Fruit fly (Drosophila melanogaster): ENCODE results near the gene Coq6.
A peak's percentile ranks its signal among the peaks of the same experiment; 100 is the strongest.

Coq6 gene

DNA sequence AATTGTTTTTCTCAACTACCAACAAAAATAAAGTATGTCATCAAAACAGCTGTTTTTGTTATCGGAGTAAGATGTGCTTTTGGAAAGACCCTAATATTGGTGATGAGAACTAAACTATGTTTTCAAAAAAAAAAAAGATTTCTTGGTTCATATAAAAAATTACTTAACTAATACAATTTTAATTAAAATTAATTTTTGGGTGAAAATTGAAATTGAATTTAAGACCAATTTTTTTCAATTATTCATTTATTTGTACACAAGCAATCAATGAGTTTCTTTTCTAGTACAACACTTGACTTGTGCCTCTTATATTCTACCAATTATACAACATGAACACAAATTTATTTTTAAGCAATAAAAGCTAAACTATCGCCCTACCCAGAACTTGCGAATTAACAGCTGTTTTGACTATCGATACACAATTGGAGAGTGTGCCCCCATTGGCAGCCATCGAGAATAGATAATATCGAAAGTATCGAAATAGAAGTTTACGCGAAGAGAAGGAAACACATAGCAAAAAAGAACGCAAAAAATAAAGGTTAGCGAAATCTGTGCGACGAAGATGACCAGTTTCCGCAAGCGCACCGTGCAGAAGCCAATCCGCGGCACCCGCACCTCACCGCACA lies 8.1 kb downstream of the Coq6 start, which contains the start of the genes Vps52 and Elp4 (continued):
- TF ChIP-seq CG6791 (GFP tag; IDR thresholded peaks at IDR 0.05; ENCODE audit: partially characterized antibody), result peak; percentile 80
- peak; percentile 65 for TF ChIP-seq CG9437 (GFP tag; optimal IDR thresholded peaks at IDR 0.05)
- peak; percentile 24 for TF ChIP-seq CG4617 (GFP tag; optimal IDR thresholded peaks at IDR 0.05; ENCODE audit: borderline replicate concordance)
- peak; percentile 67 for TF ChIP-seq CG33557 (GFP tag; optimal IDR thresholded peaks at IDR 0.05)
- TF ChIP-seq Dad (GFP tag; optimal IDR thresholded peaks at IDR 0.05), result peak; percentile 10
- TF ChIP-seq fd3F (GFP tag; optimal IDR thresholded peaks at IDR 0.05), result peak; percentile 78
- peak; percentile 56 for TF ChIP-seq gro (GFP tag; optimal IDR thresholded peaks at IDR 0.05)
- TF ChIP-seq nerfin-1 (tag; optimal IDR thresholded peaks at IDR 0.05), result peak; percentile 68
- peak; percentile 37 for TF ChIP-seq vfl (GFP tag; optimal IDR thresholded peaks at IDR 0.05)
- TF ChIP-seq CG17361 (GFP tag; IDR thresholded peaks at IDR 0.05), result peak; percentile 93
- TF ChIP-seq CG32767 (GFP tag; IDR thresholded peaks at IDR 0.05), result peak; percentile 65; the same call in 1 of the 2 replicates
- TF ChIP-seq Hr51 (GFP tag; optimal IDR thresholded peaks at IDR 0.05), result peak in 1 of 2 experiments; percentile 41
- TF ChIP-seq Chrac-16 (GFP tag; optimal IDR thresholded peaks at IDR 0.05), result peak; percentile 70
- peak in 1 of 2 experiments; percentile 20 for TF ChIP-seq Hr78 (GFP tag; optimal IDR thresholded peaks at IDR 0.05)
- TF ChIP-seq Sry-β (GFP tag; optimal IDR thresholded peaks at IDR 0.05), result peak; percentile 79
- TF ChIP-seq CG7987 (GFP tag; optimal IDR thresholded peaks at IDR 0.05), result peak; percentile 33
- TF ChIP-seq HmgD (GFP tag; optimal IDR thresholded peaks at IDR 0.05), result no peak
- peak; percentile 59; the same call in 1 of the 3 replicates for TF ChIP-seq H15 (GFP tag; IDR thresholded peaks at IDR 0.05)
- peak; percentile 19 for TF ChIP-seq CG3995 (GFP tag; optimal IDR thresholded peaks at IDR 0.05)
- TF ChIP-seq org-1 (GFP tag; optimal IDR thresholded peaks at IDR 0.05), result no peak
- no peak for TF ChIP-seq disco-r (GFP tag; optimal IDR thresholded peaks at IDR 0.05)
- peak; percentile 78 for TF ChIP-seq dysf (GFP tag; IDR thresholded peaks at IDR 0.05)
- TF ChIP-seq zfh1 (GFP tag; IDR thresholded peaks at IDR 0.05), result peak; percentile 64
- TF ChIP-seq CG4707 (GFP tag; optimal IDR thresholded peaks at IDR 0.05), result no peak
- TF ChIP-seq salm (tag; optimal IDR thresholded peaks at IDR 0.05), result no peak
- TF ChIP-seq Ets97D (GFP tag; optimal IDR thresholded peaks at IDR 0.05), result peak; percentile 45
- peak; percentile 78 for TF ChIP-seq CG3281 (GFP tag; optimal IDR thresholded peaks at IDR 0.05)
- peak; percentile 74 for TF ChIP-seq CG8290 (GFP tag; optimal IDR thresholded peaks at IDR 0.05)
- TF ChIP-seq CG8290 (tag; optimal IDR thresholded peaks at IDR 0.05), result peak in 1 of 2 experiments; percentile 81
- peak; percentile 37; the same call in 1 of the 2 replicates for TF ChIP-seq ato (GFP tag; IDR thresholded peaks at IDR 0.05; ENCODE audit: partially characterized antibody)
- TF ChIP-seq sob (GFP tag; IDR thresholded peaks at IDR 0.05), result peak; percentile 61
- TF ChIP-seq sim (GFP tag; IDR thresholded peaks at IDR 0.05), result no peak
- TF ChIP-seq Kr (GFP tag; optimal IDR thresholded peaks at IDR 0.05), result no peak
- peak; percentile 64 for TF ChIP-seq tna (GFP tag; IDR thresholded peaks at IDR 0.05; ENCODE audit: partially characterized antibody)
- TF ChIP-seq ro (GFP tag; IDR thresholded peaks at IDR 0.05), result no peak
- peak; percentile 53 for TF ChIP-seq al (GFP tag; IDR thresholded peaks at IDR 0.05)
- peak; percentile 81 for TF ChIP-seq Ssrp (tag; optimal IDR thresholded peaks at IDR 0.05)
- peak; percentile 47; the same call in 1 of the 3 replicates for TF ChIP-seq CG2889 (GFP tag; IDR thresholded peaks at IDR 0.05)
- peak; percentile 72 for TF ChIP-seq knrl (GFP tag; IDR thresholded peaks at IDR 0.05; ENCODE audit: partially characterized antibody)
- no peak for TF ChIP-seq tap (tag; optimal IDR thresholded peaks at IDR 0.05)
- peak; percentile 66 for TF ChIP-seq gsb-n (tag; optimal IDR thresholded peaks at IDR 0.05)
- peak; percentile 71 for TF ChIP-seq CG10209 (GFP tag; optimal IDR thresholded peaks at IDR 0.05)
- TF ChIP-seq aop (GFP tag; IDR thresholded peaks at IDR 0.05), result no peak
- no peak for TF ChIP-seq Trl (optimal IDR thresholded peaks at IDR 0.05)
- TF ChIP-seq Trl (GFP tag; optimal IDR thresholded peaks at IDR 0.05), result peak; percentile 22
- no peak for TF ChIP-seq yki (optimal IDR thresholded peaks at IDR 0.05)
- no peak for TF ChIP-seq Asciz (GFP tag; optimal IDR thresholded peaks at IDR 0.05)
- TF ChIP-seq CG9817 (tag; optimal IDR thresholded peaks at IDR 0.05), result peak; percentile 75
- TF ChIP-seq cato (GFP tag; optimal IDR thresholded peaks at IDR 0.05; ENCODE audit: borderline replicate concordance), result peak; percentile 51
- peak; percentile 66 for TF ChIP-seq Aef1 (GFP tag; IDR thresholded peaks at IDR 0.05)

All from whole organism, embryonic.